Fruit fly (Drosophila melanogaster) whole organism, prepupa: ENCODE results near the gene CG6938.
A peak's percentile ranks its signal among the peaks of the same experiment; 100 is the strongest.

Experiments used
- Blimp-1 ChIP-seq: fragments of 200-800 bp; sonication (Bioruptor generic); optimal IDR thresholded peaks from 3 replicates; lab custom pipeline; 2017; ENCODE audit warnings: missing biosample characterization, missing genetic modification characterization, mild to moderate bottlenecking, moderate library complexity, missing genetic modification reagents
- CG10631 ChIP-seq: fragments of 200-800 bp; sonication (Bioruptor generic); optimal IDR thresholded peaks from 2 replicates; lab custom pipeline; 2016; ENCODE audit warnings: missing biosample characterization, missing genetic modification characterization
- CG10669 ChIP-seq: fragments of 200-800 bp; sonication (Bioruptor generic); optimal IDR thresholded peaks from 3 replicates; lab custom pipeline; 2018; ENCODE audit warnings: missing biosample characterization, mild to moderate bottlenecking, missing genetic modification characterization, moderate library complexity
- CG11294 ChIP-seq: fragments of 200-800 bp; sonication (Bioruptor generic); IDR thresholded peaks from 2 replicates; pipeline ENCODE4 v1.3.6; 2022; ENCODE audit warnings: missing biosample characterization, missing genetic modification characterization
- CG11762 ChIP-seq: fragments of 200-800 bp; sonication (Bioruptor generic); optimal IDR thresholded peaks from 3 replicates; lab custom pipeline; 2016; ENCODE audit warnings: missing biosample characterization, missing genetic modification characterization; ENCODE audit not compliant: insufficient read depth
- CG11902 ChIP-seq: fragments of 200-800 bp; sonication (Bioruptor generic); optimal IDR thresholded peaks from 3 replicates; lab custom pipeline; 2016; ENCODE audit warnings: missing biosample characterization, missing genetic modification characterization
- CG1621 ChIP-seq: fragments of 200-800 bp; sonication (Bioruptor generic); optimal IDR thresholded peaks from 3 replicates; lab custom pipeline; 2018; ENCODE audit warnings: missing biosample characterization, mild to moderate bottlenecking, missing genetic modification characterization
- CG16779 ChIP-seq: fragments of 200-800 bp; sonication (Bioruptor generic); optimal IDR thresholded peaks from 3 replicates; lab custom pipeline; 2017; ENCODE audit warnings: missing biosample characterization, mild to moderate bottlenecking, missing genetic modification characterization
- CG3032 ChIP-seq: fragments of 200-800 bp; optimal IDR thresholded peaks from 2 replicates; lab custom pipeline; 2019; ENCODE audit warnings: missing biosample characterization, mild to moderate bottlenecking, missing genetic modification characterization, moderate library complexity
- CG32006 ChIP-seq: fragments of 200-800 bp; sonication (Bioruptor generic); optimal IDR thresholded peaks from 3 replicates; lab custom pipeline; 2017; ENCODE audit warnings: missing biosample characterization, mild to moderate bottlenecking, missing genetic modification characterization
- CG34406 ChIP-seq: fragments of 200-800 bp; sonication (Bioruptor generic); optimal IDR thresholded peaks from 3 replicates; lab custom pipeline; 2016; ENCODE audit warnings: missing biosample characterization, missing genetic modification characterization
- CG3919 ChIP-seq: fragments of 200-800 bp; sonication (Bioruptor generic); optimal IDR thresholded peaks from 3 replicates; lab custom pipeline; 2016; ENCODE audit warnings: missing biosample characterization, missing genetic modification characterization
- CG4318 ChIP-seq: fragments of 200-800 bp; sonication (Bioruptor generic); optimal IDR thresholded peaks from 3 replicates; lab custom pipeline; 2017; ENCODE audit warnings: missing biosample characterization, mild to moderate bottlenecking, missing genetic modification characterization
- CG6163 ChIP-seq: fragments of 200-800 bp; sonication (Bioruptor generic); IDR thresholded peaks from 3 replicates; pipeline ENCODE4 v1.3.6; 2022; ENCODE audit warnings: missing biosample characterization, missing genetic modification characterization
- CG6276 ChIP-seq: fragments of 200-800 bp; sonication (Bioruptor generic); optimal IDR thresholded peaks from 2 replicates; lab custom pipeline; 2017; ENCODE audit warnings: missing biosample characterization, mild to moderate bottlenecking, missing genetic modification characterization
- CG6808 ChIP-seq: fragments of 200-800 bp; sonication (Bioruptor generic); optimal IDR thresholded peaks from 3 replicates; lab custom pipeline; 2017; ENCODE audit warnings: missing biosample characterization, missing genetic modification characterization, mild to moderate bottlenecking, moderate library complexity, missing genetic modification reagents
- CG7368 ChIP-seq: fragments of 200-800 bp; sonication (Bioruptor generic); optimal IDR thresholded peaks from 3 replicates; lab custom pipeline; 2016; ENCODE audit warnings: missing biosample characterization, missing genetic modification characterization
- CG8119 ChIP-seq: fragments of 200-800 bp; sonication (Bioruptor generic); IDR thresholded peaks from 3 replicates; pipeline ENCODE4 v1.3.6; 2022; ENCODE audit warnings: missing biosample characterization, missing genetic modification characterization
- CG8319 ChIP-seq: fragments of 200-800 bp; sonication (Bioruptor generic); optimal IDR thresholded peaks from 3 replicates; lab custom pipeline; 2016; ENCODE audit warnings: missing biosample characterization, missing genetic modification characterization
- CG8632 ChIP-seq: fragments of 200-800 bp; sonication (Bioruptor generic); optimal IDR thresholded peaks from 3 replicates; lab custom pipeline; 2016; ENCODE audit warnings: missing biosample characterization, missing genetic modification characterization
- Eip75B ChIP-seq: fragments of 200-800 bp; sonication (Bioruptor generic); optimal IDR thresholded peaks from 3 replicates; lab custom pipeline; 2016; ENCODE audit warnings: missing biosample characterization, missing genetic modification characterization
- Eip78C ChIP-seq: fragments of 200-800 bp; sonication (Bioruptor generic); peaks from one replicate; lab custom pipeline; 2016; ENCODE audit warnings: missing biosample characterization, missing genetic modification characterization
- Eip93F ChIP-seq: fragments of 200-800 bp; sonication (Bioruptor generic); optimal IDR thresholded peaks from 2 replicates; lab custom pipeline; 2016; ENCODE audit warnings: missing biosample characterization, mild to moderate bottlenecking, missing genetic modification characterization
- Ets21C ChIP-seq: fragments of 200-800 bp; sonication (Bioruptor generic); optimal IDR thresholded peaks from 3 replicates; lab custom pipeline; 2016; ENCODE audit warnings: missing biosample characterization, missing genetic modification characterization
- Ets96B ChIP-seq: fragments of 200-800 bp; optimal IDR thresholded peaks from 2 replicates; lab custom pipeline; 2019; ENCODE audit warnings: missing biosample characterization, mild to moderate bottlenecking, missing genetic modification characterization, moderate library complexity
- Hr38 ChIP-seq: sonication (Bioruptor generic); optimal IDR thresholded peaks from 2 replicates; lab custom pipeline; 2016; ENCODE audit warnings: missing biosample characterization, missing genetic modification characterization
- Hr39 ChIP-seq: fragments of 200-800 bp; sonication (Bioruptor generic); optimal IDR thresholded peaks from 2 replicates; lab custom pipeline; 2016; ENCODE audit warnings: missing biosample characterization, missing genetic modification characterization
- Hr4 ChIP-seq: fragments of 200-800 bp; sonication (Bioruptor generic); optimal IDR thresholded peaks from 3 replicates; lab custom pipeline; 2016; ENCODE audit warnings: missing biosample characterization, missing genetic modification characterization
- Lpt ChIP-seq: fragments of 200-800 bp; sonication (Bioruptor generic); optimal IDR thresholded peaks from 3 replicates; lab custom pipeline; 2016; ENCODE audit warnings: missing biosample characterization, missing genetic modification characterization
- Met ChIP-seq: fragments of 200-800 bp; sonication (Bioruptor generic); optimal IDR thresholded peaks from 3 replicates; lab custom pipeline; 2016; ENCODE audit warnings: missing biosample characterization, missing genetic modification characterization
- OdsH ChIP-seq: fragments of 200-800 bp; sonication (Bioruptor generic); optimal IDR thresholded peaks from 3 replicates; lab custom pipeline; 2016; ENCODE audit warnings: missing biosample characterization, missing genetic modification characterization
- Smox ChIP-seq: fragments of 200-800 bp; sonication (Bioruptor generic); optimal IDR thresholded peaks from 3 replicates; lab custom pipeline; 2016; ENCODE audit warnings: missing biosample characterization, missing genetic modification characterization
- Sox102F ChIP-seq: fragments of 200-800 bp; sonication (Bioruptor generic); optimal IDR thresholded peaks from 2 replicates; lab custom pipeline; 2016; ENCODE audit warnings: missing biosample characterization, mild to moderate bottlenecking, missing genetic modification characterization
- Sox14 ChIP-seq: fragments of 200-800 bp; sonication (Bioruptor generic); optimal IDR thresholded peaks from 3 replicates; lab custom pipeline; 2016; ENCODE audit warnings: missing biosample characterization, missing genetic modification characterization
- acj6 ChIP-seq: fragments of 200-800 bp; sonication (Bioruptor generic); optimal IDR thresholded peaks from 3 replicates; lab custom pipeline; 2016; ENCODE audit warnings: missing biosample characterization, missing genetic modification characterization
- cyc ChIP-seq: fragments of 200-800 bp; sonication (Bioruptor generic); optimal IDR thresholded peaks from 3 replicates; lab custom pipeline; 2016; ENCODE audit warnings: missing biosample characterization, missing genetic modification characterization
- dsx ChIP-seq: fragments of 200-800 bp; optimal IDR thresholded peaks from 3 replicates; lab custom pipeline; 2019; ENCODE audit warnings: missing biosample characterization, mild to moderate bottlenecking, missing genetic modification characterization, moderate library complexity; ENCODE audit not compliant: poor library complexity, severe bottlenecking
- eg ChIP-seq: fragments of 200-800 bp; sonication (Bioruptor generic); IDR thresholded peaks from 3 replicates; pipeline ENCODE4 v1.3.6; 2022; ENCODE audit warnings: missing biosample characterization, missing genetic modification characterization
- esn ChIP-seq: fragments of 200-800 bp; sonication (Bioruptor generic); optimal IDR thresholded peaks from 2 replicates; lab custom pipeline; 2016; ENCODE audit warnings: missing biosample characterization, mild to moderate bottlenecking, missing genetic modification characterization, moderate library complexity
- fd85E ChIP-seq: fragments of 200-800 bp; sonication (Bioruptor generic); optimal IDR thresholded peaks from 3 replicates; lab custom pipeline; 2016; ENCODE audit warnings: missing biosample characterization, missing genetic modification characterization
- fkh ChIP-seq: fragments of 200-800 bp; sonication (Bioruptor generic); optimal IDR thresholded peaks from 3 replicates; lab custom pipeline; 2017; ENCODE audit warnings: missing biosample characterization, mild to moderate bottlenecking, missing genetic modification characterization, moderate library complexity
- lz ChIP-seq: fragments of 200-800 bp; sonication (Bioruptor generic); optimal IDR thresholded peaks from 3 replicates; lab custom pipeline; 2016; ENCODE audit warnings: missing biosample characterization, missing genetic modification characterization
- net ChIP-seq: fragments of 200-800 bp; sonication (Bioruptor generic); optimal IDR thresholded peaks from 3 replicates; lab custom pipeline; 2016; ENCODE audit warnings: missing biosample characterization, missing genetic modification characterization
- pdm3 ChIP-seq: fragments of 200-800 bp; sonication (Bioruptor generic); optimal IDR thresholded peaks from 3 replicates; lab custom pipeline; 2016; ENCODE audit warnings: missing biosample characterization, missing genetic modification characterization
- salr ChIP-seq, 2 experiments: fragments of 200-800 bp; sonication (Bioruptor generic); optimal IDR thresholded peaks; 3 replicates each; lab custom pipeline; 2016 to 2018; ENCODE audit warnings: missing biosample characterization in 2 of 2, missing genetic modification characterization in 2 of 2, mild to moderate bottlenecking in 1 of 2
- spab ChIP-seq: fragments of 200-800 bp; sonication (Bioruptor generic); optimal IDR thresholded peaks from 2 replicates; lab custom pipeline; 2017; ENCODE audit warnings: missing biosample characterization, mild to moderate bottlenecking, missing genetic modification characterization, missing genetic modification reagents
- ss ChIP-seq, 2 experiments: fragments of 200-800 bp; sonication (Bioruptor generic); optimal IDR thresholded peaks; 2 replicates in 1 of 2; 3 replicates in 1 of 2; lab custom pipeline; 2017 to 2018; ENCODE audit warnings: mild to moderate bottlenecking in 2 of 2, missing biosample characterization in 2 of 2, missing genetic modification characterization in 2 of 2, moderate library complexity in 1 of 2
- svp ChIP-seq: fragments of 200-800 bp; sonication (Bioruptor generic); peaks from one replicate; lab custom pipeline; 2016; ENCODE audit warnings: missing biosample characterization, missing genetic modification characterization
- vri ChIP-seq: fragments of 200-800 bp; sonication (Bioruptor generic); optimal IDR thresholded peaks from 3 replicates; lab custom pipeline; 2016; ENCODE audit warnings: missing biosample characterization, mild to moderate bottlenecking, missing genetic modification characterization

CG6938 gene

dm6 chr3L:12028534-12029029 lies 43.9 kb downstream of the CG6938 start (continued):
- TF ChIP-seq salr (GFP tag; optimal IDR thresholded peaks at IDR 0.05; lab: Kevin White, UChicago) (no peak), Hr39 (GFP tag; lab: Kevin White, UChicago) (no peak), Eip75B (GFP tag; lab: Kevin White, UChicago) (no peak), CG32006 (GFP tag; lab: Kevin White, UChicago) (no peak), CG3032 (no peak), CG10669 (GFP tag; lab: Kevin White, UChicago) (no peak), CG7368 (GFP tag; lab: Kevin White, UChicago) (no peak), CG10631 (GFP tag; lab: Kevin White, UChicago) (no peak)

dm6 chr3L:12030521-12030920 lies 45.8 kb downstream of the CG6938 start:
- TF ChIP-seq CG10669 (GFP tag; lab: Kevin White, UChicago) = peak; percentile 84
- TF ChIP-seq CG3032 = peak; percentile 72
- peak; percentile 51 for TF ChIP-seq net (GFP tag; lab: Kevin White, UChicago)
- TF ChIP-seq fkh (GFP tag; lab: Kevin White, UChicago) = no peak
- TF ChIP-seq CG11762 (GFP tag; lab: Kevin White, UChicago) = peak; percentile 65
- TF ChIP-seq CG6808 (GFP tag; lab: Kevin White, UChicago) = peak; percentile 58
- TF ChIP-seq ss (GFP tag; optimal IDR thresholded peaks at IDR 0.05; lab: Kevin White, UChicago) = no peak
- TF ChIP-seq CG11294 = no peak
- peak; percentile 41 for TF ChIP-seq Hr4 (GFP tag; lab: Kevin White, UChicago)
- TF ChIP-seq CG3919 (GFP tag; lab: Kevin White, UChicago) = peak; percentile 81
- TF ChIP-seq Met = peak; percentile 54
- peak; percentile 77 for TF ChIP-seq Ets96B
- TF ChIP-seq acj6 (GFP tag; lab: Kevin White, UChicago) = peak; percentile 57
- TF ChIP-seq CG8319 (GFP tag; lab: Kevin White, UChicago) = peak; percentile 48
- TF ChIP-seq CG11902 (GFP tag; lab: Kevin White, UChicago) = peak; percentile 55
- peak; percentile 80 for TF ChIP-seq Eip78C (GFP tag; lab: Kevin White, UChicago)
- peak; percentile 79 for TF ChIP-seq CG6163 (GFP tag; lab: Robert Waterston, UW)
- peak; percentile 45 for TF ChIP-seq CG8632 (GFP tag; lab: Kevin White, UChicago)
- no peak for TF ChIP-seq Hr38 (GFP tag; lab: Kevin White, UChicago)
- peak; percentile 51 for TF ChIP-seq Eip75B (GFP tag; lab: Kevin White, UChicago)
- TF ChIP-seq Ets21C (GFP tag; lab: Kevin White, UChicago) = no peak
- no peak for TF ChIP-seq fd85E
- peak; percentile 53 for TF ChIP-seq Sox14 (GFP tag; lab: Kevin White, UChicago)
- peak; percentile 49 for TF ChIP-seq CG6276 (GFP tag; lab: Kevin White, UChicago)
- TF ChIP-seq eg (GFP tag; lab: Robert Waterston, UW) = peak; percentile 71
- peak; percentile 69 for TF ChIP-seq CG32006 (GFP tag; lab: Kevin White, UChicago)
- peak; percentile 58 for TF ChIP-seq spab (GFP tag; lab: Kevin White, UChicago)
- TF ChIP-seq lz (GFP tag; lab: Kevin White, UChicago) = peak; percentile 15
- TF ChIP-seq Smox = no peak
- TF ChIP-seq OdsH = peak; percentile 62
- peak; percentile 66 for TF ChIP-seq Lpt
- TF ChIP-seq Blimp-1 (GFP tag; lab: Kevin White, UChicago) = no peak
- TF ChIP-seq Eip93F (GFP tag; lab: Kevin White, UChicago) = no peak
- peak; percentile 29 for TF ChIP-seq CG34406
- peak; percentile 69 for TF ChIP-seq cyc (GFP tag; lab: Kevin White, UChicago)
- TF ChIP-seq dsx (GFP tag; lab: Kevin White, UChicago) = no peak
- peak; percentile 10 for TF ChIP-seq Sox102F
- TF ChIP-seq esn (GFP tag; lab: Kevin White, UChicago) = peak; percentile 42
- peak; percentile 54 for TF ChIP-seq pdm3 (GFP tag; lab: Kevin White, UChicago)
- no peak for TF ChIP-seq vri (GFP tag; lab: Kevin White, UChicago)
- TF ChIP-seq CG4318 (GFP tag; lab: Kevin White, UChicago) = peak; percentile 18
- no peak for TF ChIP-seq CG16779 (tag; lab: Kevin White, UChicago)
- TF ChIP-seq CG1621 (tag; lab: Kevin White, UChicago) = peak; percentile 46
- TF ChIP-seq CG8119 = peak; percentile 65; the same call in 2 of the 3 replicates
- TF ChIP-seq svp (GFP tag; lab: Kevin White, UChicago) = no peak
- peak; percentile 51 for TF ChIP-seq CG10631 (GFP tag; lab: Kevin White, UChicago)
